Worm (Caenorhabditis elegans) whole organism, early embryonic: ENCODE data around the gene fbxa-10.

Experiments used
- B0310.2 ChIP-seq: sonication (generic microtip); optimal IDR thresholded peaks from 2 replicates; lab custom pipeline; 2016; ENCODE audit warnings: mild to moderate bottlenecking, missing genetic modification characterization, missing compliant biosample characterization
- F13C5.2 ChIP-seq: sonication (generic microtip); optimal IDR thresholded peaks from 2 replicates; lab custom pipeline; 2017; ENCODE audit warnings: mild to moderate bottlenecking, missing genetic modification characterization, inconsistent platforms, missing compliant biosample characterization
- aly-1 ChIP-seq: sonication (generic microtip); optimal IDR thresholded peaks from 2 replicates; lab custom pipeline; 2016; ENCODE audit warnings: missing genetic modification characterization, missing compliant biosample characterization
- ama-1 ChIP-seq: fragments of 150-350 bp; optimal IDR thresholded peaks from 2 replicates; lab custom pipeline; 2014
- ceh-13 ChIP-seq: fragments of 200-800 bp; sonication (Bioruptor generic); optimal IDR thresholded peaks from 2 replicates; lab custom pipeline; 2018; ENCODE audit warnings: mild to moderate bottlenecking, missing genetic modification characterization, missing compliant biosample characterization
- ceh-36 ChIP-seq: sonication (generic microtip); optimal IDR thresholded peaks from 2 replicates; lab custom pipeline; 2016; ENCODE audit warnings: missing genetic modification characterization, inconsistent platforms, missing compliant biosample characterization
- ets-7 ChIP-seq: sonication (generic microtip); optimal IDR thresholded peaks from 2 replicates; lab custom pipeline; 2016; ENCODE audit warnings: missing genotype, missing genetic modification characterization, missing compliant biosample characterization
- flt-1 ChIP-seq: fragments of 200-800 bp; sonication (Bioruptor generic); IDR thresholded peaks from 2 replicates; pipeline ENCODE4 v1.3.6; 2022; ENCODE audit warnings: missing genetic modification characterization, missing compliant biosample characterization
- hmbx-1 ChIP-seq: sonication (generic microtip); optimal IDR thresholded peaks from 2 replicates; lab custom pipeline; 2016; ENCODE audit warnings: mild to moderate bottlenecking, missing genetic modification characterization, missing compliant biosample characterization
- hmg-4 ChIP-seq: fragments of 200-800 bp; sonication (Bioruptor generic); optimal IDR thresholded peaks from 2 replicates; lab custom pipeline; 2018; ENCODE audit warnings: mild to moderate bottlenecking, missing genetic modification characterization, missing compliant biosample characterization
- hnd-1 ChIP-seq: sonication (generic microtip); optimal IDR thresholded peaks from 2 replicates; lab custom pipeline; 2016; ENCODE audit warnings: missing genetic modification characterization, missing compliant biosample characterization
- pes-1 ChIP-seq: fragments of 200-800 bp; sonication (Bioruptor generic); IDR thresholded peaks from 2 replicates; pipeline ENCODE4 v1.3.6; 2022; ENCODE audit warnings: missing genetic modification reagents, missing genetic modification characterization, missing compliant biosample characterization
- scrt-1 ChIP-seq: fragments of 200-800 bp; sonication (Bioruptor generic); IDR thresholded peaks from 2 replicates; pipeline ENCODE4 v1.3.6; 2022; ENCODE audit warnings: missing genetic modification characterization, missing compliant biosample characterization
- sea-1 ChIP-seq: fragments of 200-800 bp; sonication (Bioruptor generic); conservative IDR thresholded peaks from 2 replicates; pipeline ENCODE4 v1.3.6; 2022; ENCODE audit warnings: missing genetic modification characterization, missing compliant biosample characterization
- tbx-11 ChIP-seq: fragments of 200-800 bp; sonication (Bioruptor generic); IDR thresholded peaks from 2 replicates; pipeline ENCODE4 v1.3.6; 2022; ENCODE audit warnings: missing genetic modification characterization, missing compliant biosample characterization
- tbx-37 ChIP-seq: fragments of 200-800 bp; sonication (Bioruptor generic); conservative IDR thresholded peaks from 2 replicates; pipeline ENCODE4 v1.3.6; 2022; ENCODE audit warnings: missing genetic modification reagents, missing genetic modification characterization, missing compliant biosample characterization
- tra-4 ChIP-seq: sonication (generic microtip); optimal IDR thresholded peaks from 2 replicates; lab custom pipeline; 2017; ENCODE audit warnings: missing genetic modification characterization, missing compliant biosample characterization

fbxa-10 gene

DNA sequence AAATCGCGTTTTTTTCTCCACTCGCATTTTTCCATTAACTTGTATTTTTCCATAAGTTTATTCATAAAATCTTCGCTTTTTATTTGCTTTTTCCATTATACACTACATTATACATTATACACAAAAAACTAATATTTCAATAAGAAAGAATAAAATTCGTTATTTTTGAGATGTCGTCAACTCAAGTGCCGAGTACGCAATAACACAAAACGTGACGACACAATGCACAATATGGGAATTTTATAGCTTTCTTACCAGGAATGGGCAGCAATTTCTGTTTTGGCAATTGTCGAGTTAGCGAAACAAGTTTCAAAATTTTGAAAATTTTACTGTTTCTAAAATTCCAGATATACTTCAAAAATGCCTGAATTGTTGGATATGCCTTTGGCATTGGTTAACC, at the start of gene fbxa-10:
fbxa-10 (plus strand) TSS at position 207 of the 400 bp plus-strand sequence.
- TF ChIP-seq B0310.2 (tag; lab: Kevin White, UChicago) (no peak), tbx-11 (no peak), flt-1 (GFP tag; lab: Robert Waterston, UW) (no peak), hmg-4 (no peak), tbx-37 (no peak), scrt-1 (GFP tag; lab: Robert Waterston, UW) (no peak), ama-1 (no peak), ets-7 (tag; lab: Kevin White, UChicago) (no peak), F13C5.2 (tag; lab: Kevin White, UChicago) (no peak), aly-1 (tag; lab: Kevin White, UChicago) (no peak), hnd-1 (no peak), pes-1 (no peak), ceh-36 (no peak), tra-4 (tag; lab: Kevin White, UChicago) (no peak)

DNA sequence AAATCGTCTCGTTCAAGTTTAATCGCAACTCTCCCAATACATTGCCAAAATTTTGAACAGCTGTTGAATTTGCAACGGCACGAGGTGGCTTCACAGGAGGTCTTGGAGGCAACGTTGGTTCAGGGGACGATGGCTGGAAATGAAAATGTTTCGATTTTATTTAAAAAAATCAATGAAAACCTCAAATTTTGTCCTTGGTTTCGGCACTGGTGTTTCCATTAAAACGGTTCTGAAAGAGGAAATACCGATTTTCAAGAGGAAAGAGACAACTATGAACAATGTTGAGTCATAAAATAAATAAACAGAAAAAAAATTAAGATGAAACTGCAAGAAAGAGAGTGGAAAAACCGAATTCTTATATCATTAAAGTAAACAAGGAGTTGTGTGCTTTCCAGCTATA, 44.9 kb upstream of the fbxa-10 start, which contains the start of gene F23H11.4:
F23H11.4 (minus strand) TSS at position 229 of the 400 bp plus-strand sequence.
- no peak for TF ChIP-seq hmg-4

- TF ChIP-seq aly-1 (tag; lab: Kevin White, UChicago), result no peak
- TF ChIP-seq ceh-36, result no peak
- TF ChIP-seq hmbx-1, result no peak
- TF ChIP-seq tbx-37, result no peak
- no peak for TF ChIP-seq tra-4 (tag; lab: Kevin White, UChicago)
- TF ChIP-seq B0310.2 (tag; lab: Kevin White, UChicago), result no peak
- no peak for TF ChIP-seq scrt-1 (GFP tag; lab: Robert Waterston, UW)
- TF ChIP-seq tbx-11, result no peak
- no peak for TF ChIP-seq sea-1
- no peak for TF ChIP-seq flt-1 (GFP tag; lab: Robert Waterston, UW)
- no peak for TF ChIP-seq F13C5.2 (tag; lab: Kevin White, UChicago)
- no peak for TF ChIP-seq hnd-1
- no peak for TF ChIP-seq ama-1
- TF ChIP-seq hmg-4, result no peak
- TF ChIP-seq ets-7 (tag; lab: Kevin White, UChicago), result no peak
- no peak for TF ChIP-seq ceh-13 (GFP tag; lab: Kevin White, UChicago)
- TF ChIP-seq pes-1, result no peak
Observed at ce11 chrIII:907990-908389, 44.2 kb upstream of the fbxa-10 start.

- TF ChIP-seq F13C5.2 (tag; lab: Kevin White, UChicago) (no peak), tbx-37 (no peak), hmbx-1 (no peak), ceh-36 (no peak), hmg-4 (no peak), B0310.2 (tag; lab: Kevin White, UChicago) (no peak), ceh-13 (GFP tag; lab: Kevin White, UChicago) (no peak)
Observed at ce11 chrIII:909540-909939, 42.6 kb upstream of the fbxa-10 start, which contains the start of gene crls-1. Gene crls-1, minus strand, starts transcription at chrIII:909902.

- TF ChIP-seq flt-1 (GFP tag; lab: Robert Waterston, UW) (no peak), ceh-36 (no peak), ama-1 (no peak), ceh-13 (GFP tag; lab: Kevin White, UChicago) (no peak), hmbx-1 (no peak), sea-1 (no peak), aly-1 (tag; lab: Kevin White, UChicago) (no peak), ets-7 (tag; lab: Kevin White, UChicago) (no peak), hmg-4 (no peak), F13C5.2 (tag; lab: Kevin White, UChicago) (no peak), scrt-1 (GFP tag; lab: Robert Waterston, UW) (no peak), pes-1 (no peak), tbx-37 (no peak), hnd-1 (no peak)
Observed at ce11 chrIII:910540-911311, 41.5 kb upstream of the fbxa-10 start, which contains the start of the genes F23H11.5 and bra-2. Gene F23H11.5, minus strand, starts transcription at chrIII:910590. Gene bra-2, plus strand, starts transcription at chrIII:911261.

DNA sequence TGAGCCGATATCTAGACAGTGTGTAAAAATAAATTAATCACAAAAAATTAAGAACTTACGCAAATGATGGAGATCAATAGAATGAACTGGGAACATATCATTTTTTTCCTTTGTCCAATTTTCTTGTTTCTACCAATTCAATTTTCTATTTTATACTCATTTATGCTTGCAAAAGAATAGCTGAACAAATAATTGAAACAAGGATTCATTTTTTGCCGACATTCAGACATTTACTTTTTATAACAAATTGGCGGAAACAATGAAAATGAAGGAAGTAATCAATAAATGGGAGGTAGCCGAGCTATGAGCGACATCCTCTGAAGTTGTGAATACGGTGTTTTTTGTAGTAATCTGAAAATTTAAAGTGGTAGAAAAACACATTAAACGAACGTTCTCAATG, 35.3 kb upstream of the fbxa-10 start, which contains the start of gene idpp-13:
idpp-13 (minus strand) TSS at position 101 of the 400 bp plus-strand sequence.
- no peak for TF ChIP-seq sea-1
- no peak for TF ChIP-seq tra-4 (tag; lab: Kevin White, UChicago)
- no peak for TF ChIP-seq B0310.2 (tag; lab: Kevin White, UChicago)
- TF ChIP-seq F13C5.2 (tag; lab: Kevin White, UChicago), result no peak
- TF ChIP-seq hmg-4, result no peak
- no peak for TF ChIP-seq ets-7 (tag; lab: Kevin White, UChicago)
- TF ChIP-seq ama-1, result no peak
- TF ChIP-seq aly-1 (tag; lab: Kevin White, UChicago), result no peak

ce11 chrIII:919322-919721, 32.9 kb upstream of the fbxa-10 start, which contains the start of gene F23H11.7:
Gene F23H11.7, minus strand, starts transcription at chrIII:919422.
- TF ChIP-seq ama-1 (no peak), sea-1 (no peak), tbx-37 (no peak), hnd-1 (no peak), hmbx-1 (no peak), B0310.2 (tag; lab: Kevin White, UChicago) (no peak), pes-1 (no peak), ceh-36 (no peak), hmg-4 (no peak), F13C5.2 (tag; lab: Kevin White, UChicago) (no peak), tra-4 (tag; lab: Kevin White, UChicago) (no peak), aly-1 (tag; lab: Kevin White, UChicago) (no peak), tbx-11 (no peak), scrt-1 (GFP tag; lab: Robert Waterston, UW) (no peak), ceh-13 (GFP tag; lab: Kevin White, UChicago) (no peak)

ce11 chrIII:926216-926615, 26.0 kb upstream of the fbxa-10 start, which contains the start of gene pef-1:
Gene pef-1, minus strand, starts transcription at chrIII:926316.
- no peak for TF ChIP-seq ceh-13 (GFP tag; lab: Kevin White, UChicago)
- TF ChIP-seq F13C5.2 (tag; lab: Kevin White, UChicago), result no peak
- TF ChIP-seq hnd-1, result no peak
- TF ChIP-seq ceh-36, result no peak
- TF ChIP-seq pes-1, result no peak
- TF ChIP-seq sea-1, result no peak
- TF ChIP-seq scrt-1 (GFP tag; lab: Robert Waterston, UW), result no peak
- no peak for TF ChIP-seq tra-4 (tag; lab: Kevin White, UChicago)
- no peak for TF ChIP-seq ama-1
- TF ChIP-seq flt-1 (GFP tag; lab: Robert Waterston, UW), result no peak
- no peak for TF ChIP-seq ets-7 (tag; lab: Kevin White, UChicago)
- no peak for TF ChIP-seq hmbx-1
- no peak for TF ChIP-seq B0310.2 (tag; lab: Kevin White, UChicago)
- no peak for TF ChIP-seq aly-1 (tag; lab: Kevin White, UChicago)
- TF ChIP-seq tbx-37, result no peak
- TF ChIP-seq tbx-11, result no peak
